Worm (Caenorhabditis elegans) whole organism, L2 larva: Measurements from ENCODE around the gene egl-20.

Experiments
- C34F6.9 ChIP-seq: fragments of 150-350 bp; optimal IDR thresholded peaks from 2 replicates; lab custom pipeline; 2014; ENCODE audit warnings: missing biosample characterization, missing genetic modification characterization
- F13H6.1 ChIP-seq: sonication (generic microtip); optimal IDR thresholded peaks from 2 replicates; lab custom pipeline; 2016; ENCODE audit warnings: missing genetic modification characterization, missing compliant biosample characterization
- ZK546.5 ChIP-seq: sonication (generic microtip); optimal IDR thresholded peaks from 2 replicates; lab custom pipeline; 2017; ENCODE audit warnings: missing biosample characterization, missing genetic modification characterization
- alr-1 ChIP-seq: fragments of 150-350 bp; optimal IDR thresholded peaks from 2 replicates; lab custom pipeline; 2014; ENCODE audit warnings: missing biosample characterization, missing genetic modification characterization
- ama-1 ChIP-seq: fragments of 150-350 bp; optimal IDR thresholded peaks from 2 replicates; lab custom pipeline; 2018; ENCODE audit warnings: inconsistent platforms
- blmp-1 ChIP-seq: sonication (generic microtip); optimal IDR thresholded peaks from 2 replicates; lab custom pipeline; 2017; ENCODE audit warnings: missing genetic modification characterization, mild to moderate bottlenecking, missing compliant biosample characterization, antibody characterized with exemption, moderate library complexity; ENCODE audit not compliant: insufficient read depth
- ceh-16 ChIP-seq: fragments of 150-350 bp; optimal IDR thresholded peaks from 2 replicates; lab custom pipeline; 2014; ENCODE audit warnings: missing biosample characterization, missing genetic modification characterization
- ceh-82 ChIP-seq: fragments of 150-350 bp; optimal IDR thresholded peaks from 2 replicates; lab custom pipeline; 2014; ENCODE audit warnings: missing biosample characterization, missing genetic modification characterization
- crh-2 ChIP-seq: sonication (generic microtip); optimal IDR thresholded peaks from 2 replicates; lab custom pipeline; 2017; ENCODE audit warnings: missing biosample characterization, missing genetic modification characterization
- dmd-4 ChIP-seq: sonication (generic microtip); optimal IDR thresholded peaks from 2 replicates; lab custom pipeline; 2017; ENCODE audit warnings: missing biosample characterization, missing genetic modification characterization
- fos-1 ChIP-seq: fragments of 150-350 bp; optimal IDR thresholded peaks from 2 replicates; lab custom pipeline; 2014; ENCODE audit warnings: missing biosample characterization, missing genetic modification characterization
- gmeb-1 ChIP-seq: fragments of 150-350 bp; optimal IDR thresholded peaks from 2 replicates; lab custom pipeline; 2014; ENCODE audit warnings: missing biosample characterization, missing genetic modification characterization
- lin-13 ChIP-seq: fragments of 150-350 bp; optimal IDR thresholded peaks from 2 replicates; lab custom pipeline; 2014; ENCODE audit warnings: missing biosample characterization, missing genetic modification reagents, missing genetic modification characterization
- lin-39 ChIP-seq: fragments of 150-350 bp; optimal IDR thresholded peaks from 2 replicates; lab custom pipeline; 2014; ENCODE audit warnings: missing biosample characterization, missing genetic modification reagents, missing genetic modification characterization
- lsy-2 ChIP-seq, 2 experiments: fragments of 150-350 bp in 1 of 2; sonication (generic microtip) in 1 of 2; optimal IDR thresholded peaks; 2 replicates each; lab custom pipeline; 2014 to 2017; ENCODE audit warnings: missing biosample characterization in 2 of 2, missing genetic modification characterization in 2 of 2
- mab-5 ChIP-seq: fragments of 150-350 bp; optimal IDR thresholded peaks from 2 replicates; lab custom pipeline; 2014; ENCODE audit warnings: missing biosample characterization, missing genetic modification characterization
- mbf-1 ChIP-seq: sonication (generic microtip); optimal IDR thresholded peaks from 2 replicates; lab custom pipeline; 2017; ENCODE audit warnings: missing biosample characterization, missing genetic modification characterization
- mdl-1 ChIP-seq, 2 experiments: fragments of 150-350 bp in 1 of 2; sonication (generic microtip) in 1 of 2; optimal IDR thresholded peaks; 2 replicates each; lab custom pipeline; 2017; ENCODE audit warnings: missing biosample characterization in 2 of 2, missing genetic modification characterization in 2 of 2
- nhr-10 ChIP-seq: sonication (generic microtip); optimal IDR thresholded peaks from 2 replicates; lab custom pipeline; 2017; ENCODE audit warnings: missing biosample characterization, missing genetic modification characterization
- nhr-11 ChIP-seq: fragments of 150-350 bp; optimal IDR thresholded peaks from 2 replicates; lab custom pipeline; 2014; ENCODE audit warnings: missing biosample characterization, missing genetic modification characterization
- nhr-12 ChIP-seq: fragments of 150-350 bp; optimal IDR thresholded peaks from 2 replicates; lab custom pipeline; 2014; ENCODE audit warnings: missing biosample characterization, missing genetic modification characterization
- nhr-129 ChIP-seq: fragments of 150-350 bp; optimal IDR thresholded peaks from 2 replicates; lab custom pipeline; 2014; ENCODE audit warnings: missing biosample characterization, missing genetic modification characterization
- nhr-21 ChIP-seq: fragments of 150-350 bp; optimal IDR thresholded peaks from 2 replicates; lab custom pipeline; 2014; ENCODE audit warnings: missing biosample characterization, missing genetic modification characterization
- nhr-25 ChIP-seq: fragments of 150-350 bp; sonication (generic microtip); optimal IDR thresholded peaks from 3 replicates; lab custom pipeline; 2014; ENCODE audit warnings: missing biosample characterization, missing genetic modification characterization
- nhr-6 ChIP-seq: fragments of 150-350 bp; optimal IDR thresholded peaks from 2 replicates; lab custom pipeline; 2014; ENCODE audit warnings: missing biosample characterization, missing genetic modification characterization
- nhr-77 ChIP-seq: fragments of 150-350 bp; optimal IDR thresholded peaks from 2 replicates; lab custom pipeline; 2014; ENCODE audit warnings: missing biosample characterization, missing genetic modification characterization
- peb-1 ChIP-seq: fragments of 150-350 bp; optimal IDR thresholded peaks from 2 replicates; lab custom pipeline; 2014; ENCODE audit warnings: missing biosample characterization, missing genetic modification characterization
- skn-1 ChIP-seq: sonication (generic microtip); optimal IDR thresholded peaks from 2 replicates; lab custom pipeline; 2017; ENCODE audit warnings: missing biosample characterization, missing genetic modification characterization
- sma-3 ChIP-seq: sonication (generic microtip); optimal IDR thresholded peaks from 2 replicates; lab custom pipeline; 2016; ENCODE audit warnings: missing genetic modification reagents, missing genetic modification characterization, missing compliant biosample characterization
- sma-9 ChIP-seq, 2 experiments: fragments of 150-350 bp in 1 of 2; sonication (generic microtip) in 1 of 2; optimal IDR thresholded peaks; 2 replicates each; lab custom pipeline; 2014 to 2016; ENCODE audit warnings: missing genetic modification characterization in 2 of 2, mild to moderate bottlenecking in 1 of 2, missing biosample characterization in 1 of 2, missing compliant biosample characterization in 1 of 2, missing genetic modification reagents in 1 of 2, moderate library complexity in 1 of 2
- snpc-4 ChIP-seq: fragments of 150-350 bp; optimal IDR thresholded peaks from 2 replicates; lab custom pipeline; 2014; ENCODE audit warnings: missing biosample characterization, missing genetic modification characterization
- unc-39 ChIP-seq: fragments of 150-350 bp; optimal IDR thresholded peaks from 2 replicates; lab custom pipeline; 2014; ENCODE audit warnings: missing biosample characterization, missing genetic modification characterization
- unc-55 ChIP-seq: fragments of 150-350 bp; sonication (generic microtip); optimal IDR thresholded peaks from 3 replicates; lab custom pipeline; 2014; ENCODE audit warnings: missing biosample characterization, missing genetic modification reagents, missing genetic modification characterization
- unc-62 ChIP-seq: fragments of 150-350 bp; optimal IDR thresholded peaks from 2 replicates; lab custom pipeline; 2014; ENCODE audit warnings: missing biosample characterization, missing genetic modification reagents, missing genetic modification characterization
- zag-1 ChIP-seq: fragments of 150-350 bp; optimal IDR thresholded peaks from 2 replicates; lab custom pipeline; 2014; ENCODE audit warnings: missing biosample characterization, missing genetic modification characterization
- ztf-1 ChIP-seq: fragments of 200-800 bp; sonication (Bioruptor generic); conservative IDR thresholded peaks from 2 replicates; pipeline ENCODE4 v1.3.6; 2022; ENCODE audit warnings: missing genetic modification characterization, missing compliant biosample characterization
- ztf-11 ChIP-seq: sonication (generic microtip); optimal IDR thresholded peaks from 2 replicates; lab custom pipeline; 2017; ENCODE audit warnings: missing biosample characterization, missing genetic modification characterization
- ztf-4 ChIP-seq: fragments of 150-350 bp; optimal IDR thresholded peaks from 2 replicates; lab custom pipeline; 2014; ENCODE audit warnings: missing biosample characterization, missing genetic modification characterization

Gene egl-20

DNA sequence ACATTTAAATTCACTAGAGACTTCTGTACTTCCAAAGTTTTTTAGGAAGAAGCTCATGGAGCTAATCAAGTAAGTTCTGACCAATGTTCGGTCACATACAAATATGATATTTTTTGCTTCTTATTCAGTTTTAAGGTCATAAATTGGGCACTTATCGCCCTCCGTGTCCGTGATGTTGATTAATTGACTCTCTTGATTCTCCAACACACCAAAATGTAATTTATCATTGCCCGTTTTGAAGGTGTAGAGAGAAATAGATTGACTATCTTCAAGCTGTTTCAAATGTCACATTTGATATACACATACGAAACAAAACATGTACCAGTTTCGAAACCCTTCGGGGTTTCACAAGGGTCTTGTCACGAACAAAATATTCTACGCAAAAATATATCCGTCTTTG, 24.6 kb downstream of the egl-20 start:
- TF ChIP-seq ceh-16 (peak; percentile 78), alr-1 (tag; lab: Kevin White, UChicago) (no peak), nhr-25 (tag; lab: Kevin White, UChicago) (peak; percentile 50), nhr-6 (tag; lab: Kevin White, UChicago) (no peak), peb-1 (tag; lab: Kevin White, UChicago) (no peak), skn-1 (tag; lab: Kevin White, UChicago) (no peak), F13H6.1 (no peak), lin-39 (tag; lab: Kevin White, UChicago) (peak; percentile 56), nhr-21 (peak; percentile 2)

DNA sequence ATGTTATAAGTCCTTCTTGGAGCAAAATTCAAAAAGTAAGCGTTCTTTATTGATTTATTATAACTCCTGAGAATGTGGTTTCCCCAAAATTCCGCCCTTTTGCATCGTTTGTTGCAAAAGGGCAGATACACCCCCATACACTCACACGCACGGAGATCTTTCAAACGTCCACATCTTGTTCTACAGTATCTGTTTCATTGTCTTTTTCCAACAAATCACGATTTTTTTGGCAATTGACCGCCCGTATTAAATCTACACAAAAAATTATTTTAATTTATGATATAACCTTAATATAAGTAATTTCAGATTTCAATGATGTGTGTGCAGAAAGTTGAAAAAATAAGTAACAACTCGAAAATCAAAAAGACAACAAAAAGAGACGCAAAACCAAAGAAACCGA, 25.8 kb downstream of the egl-20 start, which contains the start of gene T13F2.4:
Gene T13F2.4, plus strand, starts transcription at position 301 of the 400 bp plus-strand sequence.
- TF ChIP-seq ztf-1 (GFP tag; lab: Robert Waterston, UW), result no peak
- TF ChIP-seq unc-39 (tag; lab: Kevin White, UChicago), result no peak
- TF ChIP-seq nhr-77 (tag; lab: Kevin White, UChicago), result no peak
- no peak for TF ChIP-seq dmd-4
- TF ChIP-seq nhr-6 (tag; lab: Kevin White, UChicago), result no peak
- no peak for TF ChIP-seq mbf-1 (tag; lab: Kevin White, UChicago)
- TF ChIP-seq ZK546.5 (tag; lab: Kevin White, UChicago), result no peak
- TF ChIP-seq mdl-1 (tag; optimal IDR thresholded peaks at IDR 0.05; lab: Kevin White, UChicago), result no peak
- TF ChIP-seq nhr-11 (tag; lab: Kevin White, UChicago), result no peak
- no peak for TF ChIP-seq unc-55
- no peak for TF ChIP-seq ztf-4 (tag; lab: Kevin White, UChicago)
- no peak for TF ChIP-seq ceh-16
- no peak for TF ChIP-seq nhr-10 (tag; lab: Kevin White, UChicago)

DNA sequence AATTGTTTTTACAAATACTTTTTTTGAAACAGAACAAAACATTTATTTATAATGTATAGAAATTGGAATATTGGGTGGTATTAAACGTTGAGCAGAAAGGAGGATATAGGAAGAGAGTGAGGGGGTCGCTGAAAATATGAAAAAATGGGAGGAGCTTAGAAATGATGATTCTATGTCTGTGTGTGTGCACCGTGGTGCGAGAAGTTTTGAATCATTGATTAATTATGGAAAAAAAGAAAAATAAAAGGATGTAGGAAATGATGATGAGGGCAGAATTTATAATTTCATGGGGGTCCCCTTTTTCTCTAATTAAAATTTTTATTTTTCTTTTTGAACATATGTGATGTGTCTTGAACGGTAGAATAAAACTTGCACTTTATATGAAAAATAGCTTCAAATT, 30.6 kb downstream of the egl-20 start, which contains the start of gene sre-4:
Gene sre-4, minus strand, starts transcription at position 101 of the 400 bp plus-strand sequence.
- TF ChIP-seq zag-1 (tag; lab: Kevin White, UChicago) (no peak), F13H6.1 (no peak), ztf-1 (GFP tag; lab: Robert Waterston, UW) (no peak), nhr-129 (no peak), sma-3 (GFP tag; lab: Kevin White, UChicago) (no peak), sma-9 (GFP tag; optimal IDR thresholded peaks at IDR 0.05; lab: Kevin White, UChicago) (no peak), sma-9 (tag; optimal IDR thresholded peaks at IDR 0.05; lab: Kevin White, UChicago) (no peak)
- TF ChIP-seq, all 48 proteins: peak for 0

DNA sequence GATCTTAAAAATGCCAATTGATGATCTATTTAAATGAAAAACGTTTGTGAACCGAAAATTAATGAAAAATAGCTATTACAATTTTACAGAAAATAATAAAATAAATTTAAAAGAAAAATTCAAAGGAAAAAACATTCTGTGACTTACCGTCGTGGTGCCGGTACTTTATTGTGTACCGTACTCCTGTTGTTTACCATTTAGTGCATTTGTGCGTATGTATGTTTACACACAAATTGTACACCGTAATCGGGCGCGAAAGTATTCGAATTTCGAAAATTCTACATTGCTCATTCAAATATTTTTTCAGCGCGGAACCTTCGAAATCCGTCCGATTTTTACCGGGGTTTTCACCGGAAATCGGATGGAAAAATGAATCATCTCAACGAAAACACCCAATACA, 37.3 kb downstream of the egl-20 start, which contains the start of gene T13F2.6:
Gene T13F2.6, plus strand, starts transcription at position 306 of the 400 bp plus-strand sequence.
- TF ChIP-seq F13H6.1, result no peak
- no peak for TF ChIP-seq unc-62 (GFP tag; lab: Kevin White, UChicago)

DNA sequence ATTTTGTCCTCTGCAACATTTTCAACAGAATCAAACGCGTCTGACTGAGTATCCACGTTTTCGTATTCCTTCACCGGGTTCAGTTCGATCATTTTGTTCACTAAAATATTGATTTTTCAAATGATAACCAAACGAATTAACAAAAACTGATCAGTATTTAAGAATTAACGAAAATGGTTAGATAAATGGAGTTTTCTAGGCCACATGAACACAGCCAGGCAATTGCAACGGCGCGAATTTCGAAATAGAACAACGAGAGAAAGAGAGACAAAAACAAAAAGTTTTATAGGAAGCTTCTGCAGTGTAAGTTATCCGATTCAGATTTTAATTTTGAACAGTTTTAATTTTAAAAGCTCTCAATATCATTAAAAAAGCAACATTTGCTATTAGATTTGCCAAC, 37.8 kb downstream of the egl-20 start, which contains the start of gene sna-2:
Gene sna-2, minus strand, starts transcription at position 100 of the 400 bp plus-strand sequence.
- TF ChIP-seq lin-13, result peak; percentile 8
- peak; percentile 77 for TF ChIP-seq C34F6.9 (tag; lab: Kevin White, UChicago)
- peak; percentile 88 for TF ChIP-seq unc-55
- no peak for TF ChIP-seq skn-1 (tag; lab: Kevin White, UChicago)
- peak; percentile 25 for TF ChIP-seq fos-1
- TF ChIP-seq gmeb-1 (tag; lab: Kevin White, UChicago), result peak; percentile 87
- TF ChIP-seq ztf-4 (tag; lab: Kevin White, UChicago), result no peak
- peak in 1 of 2 experiments; percentile 71 for TF ChIP-seq lsy-2 (tag; optimal IDR thresholded peaks at IDR 0.05; lab: Kevin White, UChicago)
- TF ChIP-seq sma-3 (GFP tag; lab: Kevin White, UChicago), result peak; percentile 11
- peak; percentile 61 for TF ChIP-seq sma-9 (GFP tag; optimal IDR thresholded peaks at IDR 0.05; lab: Kevin White, UChicago)
- no peak for TF ChIP-seq sma-9 (tag; optimal IDR thresholded peaks at IDR 0.05; lab: Kevin White, UChicago)
- TF ChIP-seq nhr-129, result peak; percentile 52
- TF ChIP-seq ztf-11 (tag; lab: Kevin White, UChicago), result no peak
- TF ChIP-seq, all 48 proteins: peak for 9

DNA sequence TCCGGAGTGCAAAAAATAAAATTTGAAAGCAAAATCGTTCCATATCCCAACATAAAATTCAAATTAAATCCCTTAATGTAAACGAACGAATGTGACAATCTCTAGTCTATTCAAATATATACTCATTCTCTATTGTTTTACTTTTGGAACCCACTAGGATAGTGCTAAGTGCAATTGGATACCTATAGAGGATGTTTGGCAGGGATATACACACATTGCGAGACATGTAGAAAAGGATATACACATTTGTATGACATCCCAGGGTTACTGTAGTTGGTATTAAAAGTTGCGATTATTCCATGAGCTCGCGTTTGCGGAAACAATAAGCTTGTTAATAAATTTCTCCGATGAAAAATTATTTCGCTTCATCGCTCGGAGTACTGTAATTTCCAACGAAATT, 41.9 kb downstream of the egl-20 start:
- TF ChIP-seq peb-1 (tag; lab: Kevin White, UChicago), result no peak
- no peak for TF ChIP-seq nhr-21
- TF ChIP-seq blmp-1 (tag; lab: Kevin White, UChicago), result no peak
- no peak for TF ChIP-seq ceh-16
- TF ChIP-seq dmd-4, result no peak
- no peak for TF ChIP-seq skn-1 (tag; lab: Kevin White, UChicago)
- no peak for TF ChIP-seq ZK546.5 (tag; lab: Kevin White, UChicago)
- TF ChIP-seq mab-5 (tag; lab: Kevin White, UChicago), result no peak
- no peak for TF ChIP-seq ceh-82
- no peak for TF ChIP-seq ama-1 (lab: Kevin White, UChicago)
- TF ChIP-seq ztf-11 (tag; lab: Kevin White, UChicago), result no peak
- no peak for TF ChIP-seq nhr-10 (tag; lab: Kevin White, UChicago)
- no peak for TF ChIP-seq nhr-12
- TF ChIP-seq unc-62 (GFP tag; lab: Kevin White, UChicago), result no peak
- no peak for TF ChIP-seq snpc-4 (tag; lab: Kevin White, UChicago)
- TF ChIP-seq crh-2 (tag; lab: Kevin White, UChicago), result no peak
- TF ChIP-seq nhr-25 (tag; lab: Kevin White, UChicago), result no peak
